Worm (Caenorhabditis elegans): ENCODE results near the gene srsx-9.

srsx-9 gene

DNA sequence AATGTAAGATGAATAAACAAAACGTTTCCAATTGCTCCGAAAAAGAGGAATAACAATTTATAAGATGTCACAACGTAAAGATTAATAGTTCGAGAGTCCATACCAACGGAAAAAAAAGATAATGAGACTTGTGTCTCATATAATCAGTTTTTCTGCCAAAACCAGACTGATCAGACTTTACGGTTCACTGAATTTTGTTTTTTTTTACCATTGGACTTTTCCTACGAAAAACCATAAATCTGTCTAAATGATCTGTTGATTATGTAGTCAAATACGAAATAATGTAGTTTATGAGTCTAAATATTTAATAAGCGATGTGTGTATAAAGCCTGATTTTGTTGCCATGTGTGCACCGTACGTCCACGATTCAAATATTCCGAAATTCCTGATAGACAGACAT, 6.2 kb upstream of the srsx-9 start, which contains the start of gene srsx-11:
Gene srsx-11 (minus strand): TSS at position 101 of the 400 bp plus-strand sequence.
- TF ChIP-seq nhr-27 (tag; optimal IDR thresholded peaks at IDR 0.05) = no peak
- TF ChIP-seq D2030.7 (GFP tag; IDR thresholded peaks at IDR 0.05) = no peak
- no peak for TF ChIP-seq B0336.3 (GFP tag; IDR thresholded peaks at IDR 0.05)
- no peak for TF ChIP-seq F33H1.4 (GFP tag; IDR thresholded peaks at IDR 0.05)
- no peak for TF ChIP-seq madf-3 (GFP tag; IDR thresholded peaks at IDR 0.05)
- no peak for TF ChIP-seq madf-8 (GFP tag; conservative IDR thresholded peaks at IDR 0.05)
- no peak for TF ChIP-seq aptf-3 (GFP tag; IDR thresholded peaks at IDR 0.05)
- TF ChIP-seq madf-10 (tag; optimal IDR thresholded peaks at IDR 0.05) = no peak
- TF ChIP-seq sea-2 (GFP tag; IDR thresholded peaks at IDR 0.05) = no peak
- no peak for TF ChIP-seq F22D6.2 (tag; optimal IDR thresholded peaks at IDR 0.05)
- no peak for TF ChIP-seq F49E8.2 (tag; optimal IDR thresholded peaks at IDR 0.05; ENCODE audit: insufficient read depth)
- no peak for TF ChIP-seq F55B11.4 (tag; optimal IDR thresholded peaks at IDR 0.05; ENCODE audit: borderline replicate concordance, insufficient read depth)
- no peak for TF ChIP-seq hsf-1 (GFP tag; IDR thresholded peaks at IDR 0.05)
- TF ChIP-seq let-607 (tag; optimal IDR thresholded peaks at IDR 0.05) = no peak
- no peak for TF ChIP-seq nhr-90 (tag; optimal IDR thresholded peaks at IDR 0.05)
- TF ChIP-seq lir-1 (GFP tag; conservative IDR thresholded peaks at IDR 0.05) = no peak
- no peak for TF ChIP-seq mxl-1 (tag; optimal IDR thresholded peaks at IDR 0.05)

DNA sequence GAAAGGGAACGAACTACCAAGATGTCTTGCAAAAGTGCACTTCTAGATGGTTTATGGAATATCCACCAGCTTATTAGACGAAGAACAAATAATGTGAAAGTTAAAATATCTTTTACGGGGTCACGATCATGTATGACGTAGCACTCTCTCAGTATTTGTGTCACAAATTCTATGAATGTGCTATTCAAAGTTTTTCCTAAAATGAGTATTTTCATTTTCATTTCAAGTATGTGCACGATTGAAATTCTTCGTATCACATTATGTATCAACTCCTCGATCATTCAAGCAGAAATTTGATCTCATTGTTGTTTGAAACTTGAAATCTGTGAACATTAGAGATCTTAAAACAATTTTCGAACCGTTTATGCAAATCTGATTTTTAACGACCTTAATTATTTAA, 4.7 kb upstream of the srsx-9 start:
- TF ChIP-seq hmg-20 (GFP tag; IDR thresholded peaks at IDR 0.05) (no peak), hmg-1.2 (GFP tag; IDR thresholded peaks at IDR 0.05) (no peak), madf-3 (GFP tag; IDR thresholded peaks at IDR 0.05) (no peak), ztf-25 (GFP tag; IDR thresholded peaks at IDR 0.05) (no peak), ceh-27 (GFP tag; optimal IDR thresholded peaks at IDR 0.05) (no peak), somi-1 (GFP tag; optimal IDR thresholded peaks at IDR 0.05) (no peak), F55B11.4 (tag; optimal IDR thresholded peaks at IDR 0.05; ENCODE audit: borderline replicate concordance, insufficient read depth) (no peak), ets-4 (GFP tag; optimal IDR thresholded peaks at IDR 0.05) (no peak)

DNA sequence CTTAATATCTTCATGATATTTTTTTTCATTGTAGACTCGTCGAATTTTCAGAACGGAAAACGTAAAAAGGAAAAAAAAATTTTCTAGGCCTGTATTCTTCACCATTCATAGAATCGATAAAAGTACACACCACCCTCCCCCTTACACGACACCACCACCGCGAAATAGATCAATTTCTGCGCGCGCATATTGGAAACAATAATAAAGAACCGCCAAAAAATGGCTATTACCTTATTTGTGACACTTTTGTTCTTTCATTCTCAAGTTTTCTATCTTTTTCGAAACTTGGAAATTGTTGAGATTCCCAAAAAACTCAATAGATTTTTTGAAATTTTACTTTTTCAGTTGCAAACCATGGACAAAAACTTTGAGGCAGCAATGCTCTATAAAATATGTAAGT, 2.3 kb upstream of the srsx-9 start, which contains the start of gene F26G5.1:
Gene F26G5.1 (plus strand): TSS at position 339 of the 400 bp plus-strand sequence.
- TF ChIP-seq xnd-1 (tag; optimal IDR thresholded peaks at IDR 0.05) = peak; percentile 26
- peak; percentile 33 for TF ChIP-seq dpl-1 (GFP tag; optimal IDR thresholded peaks at IDR 0.05)
- no peak for TF ChIP-seq nhr-179 (tag; optimal IDR thresholded peaks at IDR 0.05)
- TF ChIP-seq madf-6 (GFP tag; IDR thresholded peaks at IDR 0.05) = peak; percentile 86
- peak; percentile 65 for TF ChIP-seq madf-8 (GFP tag; conservative IDR thresholded peaks at IDR 0.05)
- TF ChIP-seq attf-5 (GFP tag; optimal IDR thresholded peaks at IDR 0.05) = no peak
- no peak for TF ChIP-seq ceh-58 (GFP tag; IDR thresholded peaks at IDR 0.05)
- TF ChIP-seq efl-1 (GFP tag; optimal IDR thresholded peaks at IDR 0.05) = peak; percentile 75
- TF ChIP-seq hmg-1.2 (GFP tag; IDR thresholded peaks at IDR 0.05) = peak; percentile 22; the same call in 1 of the 2 replicates
- TF ChIP-seq F23B12.7 (tag; optimal IDR thresholded peaks at IDR 0.05; ENCODE audit: insufficient read depth) = no peak
- TF ChIP-seq F33H1.4 (GFP tag; IDR thresholded peaks at IDR 0.05) = peak; percentile 29; the same call in 1 of the 2 replicates

DNA sequence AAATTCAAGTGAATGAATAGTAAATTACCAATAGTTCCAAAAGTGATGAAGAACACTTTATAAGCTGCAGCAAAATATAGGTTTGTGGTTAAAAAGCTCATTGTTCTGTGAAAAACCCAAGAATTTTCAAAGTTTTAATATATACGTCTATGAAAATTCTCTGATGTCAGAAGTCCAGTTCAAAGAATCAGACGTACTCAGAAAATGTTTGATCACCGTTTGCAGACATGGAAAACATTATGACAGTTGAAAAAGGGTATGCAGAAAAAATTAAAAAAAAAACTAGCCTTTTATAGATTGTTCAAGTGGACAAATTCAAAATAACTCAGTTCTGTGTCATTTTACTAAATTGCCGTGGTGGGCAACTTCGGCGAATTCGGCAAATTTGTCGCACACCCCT, 1.8 kb upstream of the srsx-9 start, which contains the start of gene srsx-10:
Gene srsx-10 (minus strand): TSS at position 101 of the 400 bp plus-strand sequence.
- TF ChIP-seq unc-130 (GFP tag; optimal IDR thresholded peaks at IDR 0.05) (no peak), Y56A3A.18 (GFP tag; IDR thresholded peaks at IDR 0.05) (no peak), madf-3 (GFP tag; IDR thresholded peaks at IDR 0.05) (no peak), Y79H2A.3 (GFP tag; conservative IDR thresholded peaks at IDR 0.05) (no peak), F22D6.2 (tag; optimal IDR thresholded peaks at IDR 0.05) (no peak)
